Fruit fly (Drosophila melanogaster): ENCODE data around the gene CG14401.

Gene CG14401

DNA sequence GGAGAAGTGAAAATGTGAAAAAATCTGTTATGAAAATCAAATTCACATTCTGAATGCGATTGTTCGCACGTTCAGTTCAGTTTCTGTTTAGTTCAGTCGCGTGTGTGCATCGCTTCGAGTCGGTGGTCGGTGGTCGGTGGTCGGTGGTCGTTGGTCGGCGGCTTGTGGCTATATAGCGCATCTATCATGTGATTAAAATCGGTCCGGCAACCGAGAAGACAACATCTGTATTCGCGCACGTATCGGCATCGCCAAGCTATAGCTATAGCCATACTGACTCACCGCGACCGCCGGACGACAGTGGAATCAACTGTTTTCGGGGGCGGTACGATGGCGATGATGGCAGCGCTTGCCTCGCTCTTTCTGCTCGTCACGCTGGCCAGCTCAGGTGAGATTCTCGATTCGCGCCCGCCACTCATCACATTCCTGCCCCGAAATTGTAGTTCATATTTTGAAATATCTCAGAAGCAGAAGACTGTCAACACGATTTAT is at the start of gene CG14401:
CG14401 (plus strand) TSS at position 51 of the 492 bp plus-strand sequence.
- TF ChIP-seq noc (tag; optimal IDR thresholded peaks at IDR 0.05), result no peak

dm6 chr2L:20820767-20821166 is 48.9 kb upstream of the CG14401 start, which contains the start of gene CheB38c:
CheB38c (minus strand) TSS chr2L:20820867.
- no peak for TF ChIP-seq noc (tag; optimal IDR thresholded peaks at IDR 0.05)

- TF ChIP-seq noc (tag; optimal IDR thresholded peaks at IDR 0.05), result no peak
Observed at dm6 chr2L:20821249-20822024, 48.2 kb upstream of the CG14401 start.

dm6 chr2L:20822025-20822371 is 47.7 kb upstream of the CG14401 start:
- no peak for TF ChIP-seq noc (tag; optimal IDR thresholded peaks at IDR 0.05)

DNA sequence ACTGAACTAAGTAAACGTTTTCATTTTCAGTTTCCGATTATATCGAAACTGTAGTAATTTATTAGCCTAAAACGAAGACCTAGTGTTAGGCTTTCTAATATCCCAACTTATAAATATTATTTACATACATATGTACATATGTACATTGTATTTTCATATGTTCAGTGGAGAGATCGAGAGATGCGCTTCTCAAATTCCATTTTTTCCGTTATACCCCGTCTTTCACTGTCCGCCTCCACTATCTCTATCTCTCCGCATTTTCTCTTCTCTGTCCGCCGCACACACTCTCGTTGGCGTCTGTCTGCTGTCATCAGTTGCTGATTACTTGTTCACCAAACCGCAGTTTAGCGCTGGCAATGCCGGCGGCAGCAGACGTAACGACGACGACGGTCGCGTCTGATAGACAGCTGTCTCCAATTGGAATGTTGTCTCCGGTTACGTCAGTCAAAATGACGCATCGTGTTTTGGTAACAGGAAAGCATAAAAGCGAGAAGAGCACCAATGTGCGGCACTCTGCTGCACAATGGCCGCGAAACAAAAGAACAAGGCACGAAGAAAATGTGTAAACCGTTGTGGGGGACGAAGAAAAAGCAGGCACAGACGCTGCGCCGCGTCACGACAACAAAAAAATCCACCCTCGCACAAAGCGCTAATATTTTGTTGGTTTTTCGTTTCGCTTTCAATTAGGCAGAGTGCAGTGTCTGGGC is 47.0 kb upstream of the CG14401 start, which contains the start of gene CG9331:
CG9331 (plus strand) TSS at position 340 of the 707 bp plus-strand sequence.
- peak; percentile 35 for TF ChIP-seq noc (tag; optimal IDR thresholded peaks at IDR 0.05)

DNA sequence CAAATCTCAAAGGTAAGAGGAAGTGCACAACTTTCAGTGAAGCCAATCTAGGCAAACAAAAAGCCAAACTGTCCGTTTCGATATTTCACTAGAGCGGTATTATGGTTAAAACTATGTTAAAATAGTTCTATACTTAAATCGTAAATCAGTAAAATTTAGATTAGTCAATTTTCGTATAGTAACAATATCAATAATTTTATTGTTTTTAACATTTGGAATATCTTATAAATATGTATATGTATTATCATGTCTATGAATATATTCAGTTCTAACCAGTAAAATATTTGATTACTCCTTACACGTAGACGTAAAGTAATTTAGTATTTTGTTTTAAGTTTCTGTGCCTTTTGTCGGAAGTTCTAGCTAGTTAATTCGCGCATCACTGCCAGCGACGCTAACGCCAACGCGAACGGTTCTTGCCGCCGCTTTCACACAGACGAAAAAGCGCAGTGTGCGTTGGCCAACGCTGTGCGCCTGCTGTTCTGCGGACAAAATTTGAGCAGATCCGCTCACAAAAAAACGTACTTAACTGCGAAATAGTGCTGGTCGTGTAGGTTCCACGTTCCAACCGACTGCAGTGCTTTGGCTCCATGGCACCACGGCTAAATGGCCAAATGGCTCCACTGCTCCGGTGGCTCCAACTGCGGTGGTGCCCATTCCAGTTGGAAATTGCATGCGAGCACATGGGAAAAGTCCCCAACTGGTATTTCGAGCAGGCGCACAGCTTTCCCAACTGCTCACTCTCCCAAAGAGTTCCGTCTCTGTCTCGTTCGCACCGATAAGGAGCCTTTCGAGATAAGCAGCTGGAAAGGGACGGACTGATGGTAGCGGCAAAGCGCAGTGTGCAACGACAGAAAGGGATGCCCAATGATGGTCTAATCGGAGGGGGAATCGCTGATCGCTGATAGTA is 46.2 kb upstream of the CG14401 start:
- TF ChIP-seq noc (tag; optimal IDR thresholded peaks at IDR 0.05), result peak; percentile 15

DNA sequence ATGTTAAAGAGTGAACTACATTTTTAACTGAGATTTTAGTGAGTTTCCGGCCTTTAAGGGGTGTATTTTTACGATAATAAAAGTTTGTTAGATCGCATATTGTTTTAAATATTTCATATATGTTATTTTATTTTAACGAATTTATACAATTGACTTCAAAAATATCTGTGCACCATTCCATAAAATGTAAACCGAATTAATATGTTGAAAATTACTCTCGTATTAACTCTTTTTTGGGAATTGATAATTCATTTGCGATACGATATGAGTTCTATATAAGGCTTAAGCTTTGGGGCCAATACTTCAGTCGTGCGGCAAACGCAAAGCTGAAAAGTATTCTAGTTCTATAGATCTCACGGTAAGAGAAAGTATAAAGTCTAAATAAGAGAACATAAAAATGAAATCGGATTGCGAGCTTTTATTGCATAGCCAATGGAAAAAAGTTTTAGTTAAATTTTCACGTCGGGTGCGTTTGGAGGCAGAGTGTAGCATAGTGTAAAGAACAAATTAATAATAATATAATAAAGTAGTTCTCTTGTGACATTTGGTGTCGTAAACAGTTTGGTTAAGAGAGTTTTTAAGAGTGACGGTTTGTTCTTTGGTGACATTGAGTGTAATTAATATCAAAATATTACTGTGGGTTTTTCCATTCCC is 45.4 kb upstream of the CG14401 start:
- no peak for TF ChIP-seq noc (tag; optimal IDR thresholded peaks at IDR 0.05)

- TF ChIP-seq noc (tag; optimal IDR thresholded peaks at IDR 0.05), result peak; percentile 16
Observed at dm6 chr2L:20825265-20825664, 44.4 kb upstream of the CG14401 start.

DNA sequence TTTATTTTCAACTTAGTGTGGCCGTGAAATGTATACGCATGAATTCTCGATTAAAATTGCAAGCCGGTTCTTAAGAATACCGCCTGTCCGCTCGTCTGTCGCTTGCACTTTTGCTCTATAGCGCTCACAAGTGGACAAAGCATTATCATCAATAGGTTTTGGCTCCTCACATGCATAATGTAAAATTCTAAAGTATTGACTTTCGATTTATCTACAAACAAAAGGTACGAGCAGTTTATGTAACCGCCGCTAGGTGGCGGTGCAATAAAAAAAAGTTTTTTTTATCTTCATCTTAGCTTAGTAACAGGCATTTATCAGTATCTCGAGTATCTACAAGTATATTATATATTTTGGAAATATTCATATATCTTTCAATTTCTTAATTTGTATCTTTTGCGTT is 43.4 kb upstream of the CG14401 start:
- no peak for TF ChIP-seq noc (tag; optimal IDR thresholded peaks at IDR 0.05)

DNA sequence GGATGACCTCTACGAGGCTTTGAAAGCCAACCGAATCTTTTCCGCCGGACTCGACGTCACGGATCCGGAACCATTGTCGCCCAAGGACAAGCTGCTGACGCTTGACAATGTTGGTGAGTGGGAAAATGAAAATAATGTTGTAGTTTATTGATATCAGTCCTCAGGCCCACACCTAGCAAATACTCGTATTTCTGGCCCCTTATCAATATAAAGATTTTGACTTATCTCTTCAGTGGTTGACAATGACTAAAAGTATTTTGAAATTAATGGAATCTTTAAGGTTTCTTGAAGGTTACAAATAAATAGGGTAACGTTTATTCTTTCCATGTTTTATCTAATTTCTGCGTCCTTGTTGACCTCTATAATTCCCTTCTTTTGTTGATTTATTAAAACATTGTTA is 42.6 kb upstream of the CG14401 start:
- no peak for TF ChIP-seq noc (tag; optimal IDR thresholded peaks at IDR 0.05)

DNA sequence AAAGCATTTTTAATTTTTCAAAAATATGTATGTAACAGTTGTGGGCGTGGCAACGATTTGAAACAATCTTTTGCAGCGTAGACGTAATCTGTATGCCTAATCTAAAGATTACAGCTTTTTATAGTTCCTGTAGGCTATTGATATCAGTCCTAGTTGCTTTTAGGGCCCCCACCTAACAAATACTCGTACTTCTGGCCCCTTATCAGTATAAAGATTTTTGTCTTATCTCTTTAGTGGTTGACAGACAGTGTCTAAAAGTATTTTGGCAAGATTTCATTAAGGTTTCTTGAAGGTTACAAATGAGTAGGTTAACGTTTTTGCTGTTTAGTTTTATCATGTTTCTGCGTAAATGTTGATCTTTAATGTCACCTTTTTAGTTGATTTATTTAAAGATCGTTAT is 41.0 kb upstream of the CG14401 start:
- TF ChIP-seq noc (tag; optimal IDR thresholded peaks at IDR 0.05), result no peak

DNA sequence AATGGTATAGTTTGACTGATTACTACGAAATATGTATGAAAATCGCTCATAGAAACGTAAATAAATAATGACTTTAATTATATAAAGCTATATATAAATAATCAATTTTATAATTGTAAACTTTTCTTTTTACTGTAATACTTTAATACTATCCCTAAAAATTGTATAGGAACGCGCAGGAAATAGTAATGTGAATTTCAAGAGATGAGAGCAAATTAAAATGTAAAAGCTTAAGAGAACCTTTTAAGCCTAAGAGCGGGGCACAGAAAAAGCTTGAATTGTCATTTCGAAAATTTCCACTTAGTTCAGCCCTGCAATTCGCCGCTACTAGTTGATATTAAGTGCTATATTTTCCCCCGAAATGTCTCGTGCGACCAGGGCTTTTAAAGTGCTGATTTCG is 40.3 kb upstream of the CG14401 start, which contains the start of gene CG31673:
CG31673 (plus strand) TSS at position 301 of the 400 bp plus-strand sequence.
- TF ChIP-seq noc (tag; optimal IDR thresholded peaks at IDR 0.05), result no peak

- TF ChIP-seq noc (tag; optimal IDR thresholded peaks at IDR 0.05), result peak; percentile 68
Observed at dm6 chr2L:20829755-20830396, 39.8 kb upstream of the CG14401 start.

- TF ChIP-seq noc (tag; optimal IDR thresholded peaks at IDR 0.05), result peak; percentile 48
Observed at dm6 chr2L:20831060-20831459, 38.6 kb upstream of the CG14401 start, which contains the start of gene CG31674. CG31674 (plus strand) TSS chr2L:20831262.

- TF ChIP-seq noc (tag; optimal IDR thresholded peaks at IDR 0.05), result no peak
Observed at dm6 chr2L:20835501-20835900, 34.2 kb upstream of the CG14401 start, which contains the start of gene Oseg5. Oseg5 (minus strand) TSS chr2L:20835840.
